Fruit fly (Drosophila melanogaster): Measurements from ENCODE around the gene Eig71Ek.

- TF ChIP-seq Jra (GFP tag; optimal IDR thresholded peaks at IDR 0.05) (no peak), dl (GFP tag; optimal IDR thresholded peaks at IDR 0.05; ENCODE audit: insufficient read depth in 1 of 2, partially characterized antibody in 2 of 2) (no peak), pan (optimal IDR thresholded peaks at IDR 0.05) (no peak), tai (GFP tag; optimal IDR thresholded peaks at IDR 0.05) (no peak), psq (GFP tag; optimal IDR thresholded peaks at IDR 0.05) (no peak), jim (GFP tag; optimal IDR thresholded peaks at IDR 0.05) (no peak), Hr83 (GFP tag; optimal IDR thresholded peaks at IDR 0.05; ENCODE audit: poor library complexity, severe bottlenecking) (no peak), OdsH (GFP tag; optimal IDR thresholded peaks at IDR 0.05) (no peak), Mio (GFP tag; optimal IDR thresholded peaks at IDR 0.05) (no peak), dmrt93B (GFP tag; optimal IDR thresholded peaks at IDR 0.05) (no peak), sage (GFP tag; optimal IDR thresholded peaks at IDR 0.05) (no peak), usp (GFP tag; optimal IDR thresholded peaks at IDR 0.05) (no peak), Myc (optimal IDR thresholded peaks at IDR 0.05) (no peak)
Observed at dm6 chr3L:15708158-15708557, 47.1 kb downstream of the Eig71Ek start.
